Worm (Caenorhabditis elegans) whole organism, late embryonic: ENCODE data around the gene dcaf-13.

Experiments
- C38D4.7 ChIP-seq: fragments of 200-800 bp; sonication (Bioruptor generic); optimal IDR thresholded peaks from 2 replicates; lab custom pipeline; 2018; ENCODE audit warnings: mild to moderate bottlenecking, missing genetic modification characterization, moderate library complexity, missing compliant biosample characterization
- F13H6.1 ChIP-seq: sonication (generic microtip); optimal IDR thresholded peaks from 2 replicates; lab custom pipeline; 2016; ENCODE audit warnings: missing genetic modification characterization, missing compliant biosample characterization
- T23F11.4 ChIP-seq: fragments of 200-800 bp; sonication (Bioruptor generic); optimal IDR thresholded peaks from 2 replicates; lab custom pipeline; 2018; ENCODE audit warnings: mild to moderate bottlenecking, missing genetic modification characterization, missing compliant biosample characterization
- ahr-1 ChIP-seq: sonication (generic microtip); optimal IDR thresholded peaks from 2 replicates; lab custom pipeline; 2016; ENCODE audit warnings: missing genetic modification characterization, missing compliant biosample characterization
- ceh-14 ChIP-seq: sonication (generic microtip); optimal IDR thresholded peaks from 2 replicates; lab custom pipeline; 2016; ENCODE audit warnings: missing genotype, missing genetic modification characterization, missing compliant biosample characterization
- ceh-19 ChIP-seq: fragments of 200-800 bp; sonication (Bioruptor generic); optimal IDR thresholded peaks from 2 replicates; lab custom pipeline; 2018; ENCODE audit warnings: mild to moderate bottlenecking, missing genetic modification characterization, missing compliant biosample characterization
- ceh-22 ChIP-seq: sonication (generic microtip); optimal IDR thresholded peaks from 2 replicates; lab custom pipeline; 2017; ENCODE audit warnings: missing biosample characterization, missing genetic modification characterization
- ceh-30 ChIP-seq: fragments of 150-350 bp; optimal IDR thresholded peaks from 2 replicates; lab custom pipeline; 2014; ENCODE audit warnings: missing biosample characterization, missing genetic modification characterization
- ceh-31 ChIP-seq: sonication (generic microtip); optimal IDR thresholded peaks from 2 replicates; lab custom pipeline; 2016; ENCODE audit warnings: missing genetic modification characterization, missing compliant biosample characterization
- ceh-34 ChIP-seq: sonication (generic microtip); optimal IDR thresholded peaks from 2 replicates; lab custom pipeline; 2016; ENCODE audit warnings: mild to moderate bottlenecking, missing genetic modification characterization, missing compliant biosample characterization
- ceh-45 ChIP-seq: fragments of 200-800 bp; sonication (Bioruptor generic); IDR thresholded peaks from 2 replicates; pipeline ENCODE4 v1.3.6; 2022; ENCODE audit warnings: missing genetic modification reagents, missing genetic modification characterization, missing compliant biosample characterization
- ceh-48 ChIP-seq: sonication (generic microtip); optimal IDR thresholded peaks from 2 replicates; lab custom pipeline; 2016; ENCODE audit warnings: missing genetic modification characterization, inconsistent platforms, missing compliant biosample characterization
- ceh-6 ChIP-seq: fragments of 200-800 bp; sonication (Bioruptor generic); optimal IDR thresholded peaks from 2 replicates; lab custom pipeline; 2018; ENCODE audit warnings: mild to moderate bottlenecking, missing genetic modification characterization, missing compliant biosample characterization
- ceh-9 ChIP-seq: sonication (generic microtip); optimal IDR thresholded peaks from 2 replicates; lab custom pipeline; 2016; ENCODE audit warnings: mild to moderate bottlenecking, missing genetic modification characterization, inconsistent platforms, missing compliant biosample characterization
- che-1 ChIP-seq: sonication (generic microtip); optimal IDR thresholded peaks from 2 replicates; lab custom pipeline; 2016; ENCODE audit warnings: mild to moderate bottlenecking, missing genetic modification characterization, missing compliant biosample characterization
- dve-1 ChIP-seq: sonication (generic microtip); optimal IDR thresholded peaks from 2 replicates; lab custom pipeline; 2017; ENCODE audit warnings: antibody characterized with exemption, mild to moderate bottlenecking, missing genetic modification characterization, missing compliant biosample characterization
- elt-2 ChIP-seq: sonication (generic microtip); optimal IDR thresholded peaks from 2 replicates; lab custom pipeline; 2016; ENCODE audit warnings: missing genetic modification reagents, missing genetic modification characterization, missing compliant biosample characterization
- elt-4 ChIP-seq: sonication (generic microtip); optimal IDR thresholded peaks from 2 replicates; lab custom pipeline; 2016; ENCODE audit warnings: missing genetic modification characterization, missing compliant biosample characterization
- eyg-1 ChIP-seq: sonication (generic microtip); optimal IDR thresholded peaks from 2 replicates; lab custom pipeline; 2016; ENCODE audit warnings: missing genotype, missing genetic modification characterization, missing compliant biosample characterization
- fax-1 ChIP-seq: sonication (generic microtip); optimal IDR thresholded peaks from 2 replicates; lab custom pipeline; 2016; ENCODE audit warnings: missing genotype, missing genetic modification characterization, missing compliant biosample characterization
- fkh-10 ChIP-seq: fragments of 150-350 bp; optimal IDR thresholded peaks from 2 replicates; lab custom pipeline; 2014; ENCODE audit warnings: missing biosample characterization, missing genetic modification reagents, missing genetic modification characterization
- gmeb-2 ChIP-seq: sonication (generic microtip); optimal IDR thresholded peaks from 2 replicates; lab custom pipeline; 2016; ENCODE audit warnings: missing genetic modification characterization, inconsistent platforms, missing compliant biosample characterization
- hlh-15 ChIP-seq: sonication (generic microtip); optimal IDR thresholded peaks from 2 replicates; lab custom pipeline; 2016; ENCODE audit warnings: missing genetic modification characterization, missing compliant biosample characterization
- hlh-8 ChIP-seq: sonication (generic microtip); optimal IDR thresholded peaks from 2 replicates; lab custom pipeline; 2016; ENCODE audit warnings: missing genotype, missing genetic modification characterization, missing compliant biosample characterization
- lin-11 ChIP-seq: fragments of 200-800 bp; sonication (Bioruptor generic); optimal IDR thresholded peaks from 2 replicates; lab custom pipeline; 2018; ENCODE audit warnings: mild to moderate bottlenecking, missing genetic modification characterization, missing compliant biosample characterization
- madf-2 ChIP-seq: sonication (generic microtip); optimal IDR thresholded peaks from 2 replicates; lab custom pipeline; 2017; ENCODE audit warnings: missing genetic modification characterization, missing compliant biosample characterization
- nfya-1 ChIP-seq: sonication (generic microtip); optimal IDR thresholded peaks from 2 replicates; lab custom pipeline; 2017; ENCODE audit warnings: missing genetic modification characterization, mild to moderate bottlenecking, missing compliant biosample characterization, antibody characterized with exemption, moderate library complexity
- nhr-11 ChIP-seq: fragments of 150-350 bp; optimal IDR thresholded peaks from 2 replicates; lab custom pipeline; 2014; ENCODE audit warnings: missing biosample characterization, missing genetic modification characterization
- nhr-232 ChIP-seq: sonication (generic microtip); optimal IDR thresholded peaks from 2 replicates; lab custom pipeline; 2016; ENCODE audit warnings: missing genetic modification characterization, missing compliant biosample characterization
- npax-4 ChIP-seq: sonication (generic microtip); optimal IDR thresholded peaks from 2 replicates; lab custom pipeline; 2016; ENCODE audit warnings: missing genetic modification characterization, missing compliant biosample characterization
- pag-3 ChIP-seq: sonication (generic microtip); optimal IDR thresholded peaks from 2 replicates; lab custom pipeline; 2016; ENCODE audit warnings: missing compliant biosample characterization, missing genetic modification characterization, borderline replicate concordance
- pat-9 ChIP-seq: fragments of 200-800 bp; sonication (Bioruptor generic); optimal IDR thresholded peaks from 2 replicates; lab custom pipeline; 2018; ENCODE audit warnings: mild to moderate bottlenecking, missing genetic modification characterization, moderate library complexity, missing compliant biosample characterization
- pha-2 ChIP-seq: sonication (generic microtip); optimal IDR thresholded peaks from 2 replicates; lab custom pipeline; 2017; ENCODE audit warnings: mild to moderate bottlenecking, missing genetic modification characterization, missing compliant biosample characterization
- pha-4 ChIP-seq: fragments of 150-350 bp; optimal IDR thresholded peaks from 2 replicates; lab custom pipeline; 2018; ENCODE audit warnings: missing biosample characterization, missing genetic modification reagents, missing genetic modification characterization
- rnt-1 ChIP-seq: sonication (generic microtip); optimal IDR thresholded peaks from 2 replicates; lab custom pipeline; 2016; ENCODE audit warnings: missing genetic modification characterization, missing compliant biosample characterization
- sox-4 ChIP-seq: sonication (generic microtip); optimal IDR thresholded peaks from 2 replicates; lab custom pipeline; 2017; ENCODE audit warnings: mild to moderate bottlenecking, missing genetic modification characterization, inconsistent platforms, missing compliant biosample characterization
- tbx-2 ChIP-seq: sonication (generic microtip); optimal IDR thresholded peaks from 2 replicates; lab custom pipeline; 2016; ENCODE audit warnings: missing genetic modification characterization, missing compliant biosample characterization
- ttx-3 ChIP-seq: sonication (generic microtip); optimal IDR thresholded peaks from 2 replicates; lab custom pipeline; 2016; ENCODE audit warnings: missing genetic modification reagents, missing genetic modification characterization, missing compliant biosample characterization
- unc-3 ChIP-seq, 2 experiments: fragments of 200-800 bp in 1 of 2; sonication (Bioruptor generic) in 1 of 2; sonication (generic microtip) in 1 of 2; conservative IDR thresholded peaks in 1 of 2; optimal IDR thresholded peaks in 1 of 2; 2 replicates each; pipeline versions ENCODE4 v1.3.6 to Lab custom; 2016 to 2022; ENCODE audit warnings: missing compliant biosample characterization in 2 of 2, missing genetic modification characterization in 2 of 2, missing genetic modification reagents in 1 of 2
- unc-55 ChIP-seq: sonication (generic microtip); optimal IDR thresholded peaks from 2 replicates; lab custom pipeline; 2017; ENCODE audit warnings: missing biosample characterization, missing genetic modification reagents, missing genetic modification characterization
- zip-5 ChIP-seq: sonication (generic microtip); optimal IDR thresholded peaks from 2 replicates; lab custom pipeline; 2016; ENCODE audit warnings: missing genetic modification characterization, missing compliant biosample characterization

Gene dcaf-13

DNA sequence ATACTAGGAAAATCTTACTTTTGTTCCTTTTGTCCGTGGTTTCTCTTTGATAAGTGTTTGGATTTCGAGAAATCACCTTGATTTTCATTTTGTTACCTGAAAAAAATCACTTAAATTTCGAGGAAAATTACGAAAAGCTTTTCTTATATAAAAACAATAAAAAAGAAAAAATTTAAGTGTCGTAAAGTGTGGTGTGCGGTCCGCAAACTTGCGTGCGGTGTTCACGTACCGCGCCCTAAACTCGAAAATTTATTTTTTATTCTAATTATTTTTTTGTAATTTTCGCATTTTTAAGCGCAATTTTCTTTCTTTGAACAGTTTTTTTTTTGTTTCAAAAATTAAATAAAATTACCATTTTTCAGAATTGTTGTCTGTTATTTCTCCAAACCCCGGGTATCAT lies at the start of gene dcaf-13, which contains the start of gene toe-1:
TSS of gene dcaf-13 (minus strand) at position 96 of the 400 bp plus-strand sequence.
TSS of gene toe-1 (plus strand) at position 361 of the 400 bp plus-strand sequence.
- peak; percentile 8 for TF ChIP-seq elt-2 (tag; lab: Kevin White, UChicago)
- no peak for TF ChIP-seq pag-3 (tag; lab: Kevin White, UChicago)

DNA sequence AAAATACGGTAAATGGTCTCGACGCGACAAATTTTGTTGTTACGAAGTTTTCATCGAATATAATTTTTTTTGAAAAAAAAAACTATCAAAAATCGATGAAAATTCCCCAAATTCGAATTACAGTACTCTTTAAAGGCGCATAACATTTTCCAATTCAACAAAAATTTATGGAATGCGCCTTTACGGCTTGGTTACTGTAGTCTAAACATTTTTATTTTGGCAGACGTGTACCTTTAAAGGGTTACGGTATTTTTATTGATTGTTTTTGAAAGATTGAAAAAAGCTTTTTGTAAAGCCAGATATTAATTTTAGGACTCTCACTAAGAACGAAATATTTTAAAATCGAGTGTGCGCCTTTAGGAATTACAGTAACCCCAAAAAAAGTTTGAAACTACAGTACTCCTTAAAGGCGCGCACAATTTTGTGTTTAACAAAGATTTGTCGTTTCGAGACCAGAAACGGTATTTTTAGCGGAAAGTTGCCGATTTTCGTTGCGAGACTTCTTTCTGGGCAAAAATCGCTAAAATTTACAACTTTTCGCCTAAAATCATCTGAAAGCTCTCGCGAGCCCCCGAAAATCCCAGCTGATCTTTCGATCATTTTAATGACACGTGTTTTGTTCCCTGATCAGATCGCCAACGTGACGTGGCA lies 49.4 kb upstream of the dcaf-13 start:
- TF ChIP-seq ceh-45 (GFP tag; lab: Robert Waterston, UW), result no peak
- TF ChIP-seq ceh-30 (tag; lab: Kevin White, UChicago), result no peak
- TF ChIP-seq T23F11.4 (GFP tag; lab: Kevin White, UChicago), result no peak
- no peak for TF ChIP-seq F13H6.1 (tag; lab: Kevin White, UChicago)
- TF ChIP-seq elt-4 (tag; lab: Kevin White, UChicago), result no peak
- no peak for TF ChIP-seq nhr-232 (tag; lab: Kevin White, UChicago)
- TF ChIP-seq ceh-48 (tag; lab: Kevin White, UChicago), result no peak
- TF ChIP-seq tbx-2 (tag; lab: Kevin White, UChicago), result no peak
- no peak for TF ChIP-seq fax-1 (tag; lab: Kevin White, UChicago)
- no peak for TF ChIP-seq ahr-1 (tag; lab: Kevin White, UChicago)
- TF ChIP-seq ceh-19 (GFP tag; lab: Kevin White, UChicago), result no peak
- no peak for TF ChIP-seq rnt-1 (tag; lab: Kevin White, UChicago)

DNA sequence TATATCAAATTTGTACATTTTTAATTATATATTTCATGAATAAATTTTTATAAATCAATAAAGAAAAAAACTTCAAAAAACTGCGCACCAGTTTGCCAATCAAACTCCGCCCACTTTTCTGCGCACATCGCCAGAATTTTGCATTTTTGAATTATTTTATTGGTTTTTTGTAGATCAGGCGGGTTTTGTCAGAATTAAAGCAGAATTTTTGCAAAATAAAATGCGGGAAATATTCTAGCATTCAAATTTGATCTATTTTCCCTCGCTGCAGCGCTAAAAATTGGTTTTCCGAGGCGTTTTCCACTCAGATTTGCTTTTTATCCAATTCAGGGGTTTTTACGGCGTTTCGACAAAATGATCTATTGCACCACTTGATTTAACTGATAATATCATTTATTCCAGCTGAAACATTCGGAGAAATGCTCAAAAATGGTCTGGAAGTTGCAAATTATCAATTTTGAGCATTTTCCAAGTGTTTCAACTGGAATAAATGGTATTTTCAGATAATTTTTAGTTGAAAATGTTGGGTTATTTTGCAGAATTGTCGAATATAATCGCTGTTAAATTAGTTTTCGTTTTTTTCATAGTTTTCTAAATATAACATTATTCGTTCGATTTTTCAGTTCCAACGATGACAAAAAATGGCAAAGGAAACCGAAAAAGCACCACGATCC lies 46.4 kb upstream of the dcaf-13 start, which contains the start of gene W06B4.1:
TSS of gene W06B4.1 (plus strand) at position 624 of the 674 bp plus-strand sequence.
- no peak for TF ChIP-seq gmeb-2 (tag; lab: Kevin White, UChicago)
- TF ChIP-seq che-1 (tag; lab: Kevin White, UChicago), result no peak
- no peak for TF ChIP-seq eyg-1 (tag; lab: Kevin White, UChicago)
- TF ChIP-seq unc-55 (GFP tag; lab: Kevin White, UChicago), result no peak
- no peak for TF ChIP-seq unc-3 (GFP tag; conservative IDR thresholded peaks at IDR 0.05; lab: Robert Waterston, UW)
- no peak for TF ChIP-seq unc-3 (tag; optimal IDR thresholded peaks at IDR 0.05; lab: Kevin White, UChicago)
- no peak for TF ChIP-seq lin-11
- no peak for TF ChIP-seq madf-2
- TF ChIP-seq ceh-9 (tag; lab: Kevin White, UChicago), result no peak
- no peak for TF ChIP-seq npax-4 (tag; lab: Kevin White, UChicago)
- TF ChIP-seq ceh-34 (tag; lab: Kevin White, UChicago), result no peak
- TF ChIP-seq ceh-19 (GFP tag; lab: Kevin White, UChicago), result no peak
- TF ChIP-seq fax-1 (tag; lab: Kevin White, UChicago), result no peak
- TF ChIP-seq ceh-14, result no peak
- no peak for TF ChIP-seq ceh-48 (tag; lab: Kevin White, UChicago)
- no peak for TF ChIP-seq pat-9 (tag; lab: Kevin White, UChicago)
- TF ChIP-seq ceh-6 (GFP tag; lab: Kevin White, UChicago), result no peak
- no peak for TF ChIP-seq pha-2 (tag; lab: Kevin White, UChicago)
- no peak for TF ChIP-seq dve-1 (tag; lab: Kevin White, UChicago)
- TF ChIP-seq hlh-15 (tag; lab: Kevin White, UChicago), result no peak
- TF ChIP-seq ttx-3 (tag; lab: Kevin White, UChicago), result no peak

DNA sequence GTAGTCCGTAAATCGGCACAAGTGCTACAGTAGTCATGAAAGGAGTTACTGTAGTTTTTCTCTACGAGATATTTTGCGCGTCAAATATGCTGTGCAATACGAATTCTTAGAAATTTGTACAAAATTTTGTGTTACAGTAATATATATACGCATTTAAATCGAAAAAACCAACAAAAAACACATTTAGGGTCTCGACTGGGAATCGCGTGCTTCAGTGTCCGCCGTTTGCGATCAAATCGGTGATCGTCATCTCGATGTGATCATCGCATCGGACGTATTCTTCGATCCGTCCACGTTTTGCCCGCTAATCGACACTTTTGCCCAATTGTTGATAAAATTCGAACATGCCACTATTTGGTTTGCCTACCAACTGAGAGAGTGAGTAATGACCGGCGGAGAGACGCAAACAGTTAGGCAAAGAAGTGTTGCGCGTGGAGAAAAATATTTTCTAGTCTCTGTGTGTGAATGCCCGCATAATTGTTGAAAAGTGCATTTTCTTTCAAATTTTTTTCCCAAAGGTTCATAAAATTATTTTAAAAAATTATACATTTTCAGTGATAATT lies 44.3 kb upstream of the dcaf-13 start:
- TF ChIP-seq T23F11.4 (GFP tag; lab: Kevin White, UChicago), result no peak
- no peak for TF ChIP-seq pha-4 (tag; lab: Kevin White, UChicago)
- TF ChIP-seq npax-4 (tag; lab: Kevin White, UChicago), result no peak
- no peak for TF ChIP-seq elt-2 (tag; lab: Kevin White, UChicago)
- TF ChIP-seq fkh-10 (GFP tag; lab: Kevin White, UChicago), result no peak
- TF ChIP-seq zip-5, result no peak
- TF ChIP-seq sox-4 (tag; lab: Kevin White, UChicago), result no peak
- no peak for TF ChIP-seq nhr-11 (tag; lab: Kevin White, UChicago)
- TF ChIP-seq hlh-8, result no peak
- no peak for TF ChIP-seq ceh-31 (tag; lab: Kevin White, UChicago)
- TF ChIP-seq C38D4.7 (GFP tag; lab: Kevin White, UChicago), result no peak
- no peak for TF ChIP-seq ceh-19 (GFP tag; lab: Kevin White, UChicago)
- no peak for TF ChIP-seq pha-2 (tag; lab: Kevin White, UChicago)
- no peak for TF ChIP-seq fax-1 (tag; lab: Kevin White, UChicago)
- no peak for TF ChIP-seq ceh-22 (tag; lab: Kevin White, UChicago)
- no peak for TF ChIP-seq pat-9 (tag; lab: Kevin White, UChicago)
- no peak for TF ChIP-seq nfya-1 (tag; lab: Kevin White, UChicago)
- TF ChIP-seq, all 69 proteins: peak for 0
